Fruit fly (Drosophila melanogaster) whole organism, embryonic: Measurements from ENCODE around the gene CG14431.

Experiments used
- Asciz ChIP-seq: fragments of 200-800 bp; sonication (Bioruptor generic); optimal IDR thresholded peaks from 2 replicates; lab custom pipeline; 2017; ENCODE audit warnings: missing biosample characterization, mild to moderate bottlenecking, missing genetic modification characterization, missing genetic modification reagents
- CG11560 ChIP-seq: fragments of 200-800 bp; sonication (Bioruptor generic); IDR thresholded peaks from 3 replicates; pipeline ENCODE4 v1.3.6; 2022; ENCODE audit warnings: missing biosample characterization, missing genetic modification characterization
- CG11723 ChIP-seq: fragments of 200-800 bp; sonication (Bioruptor generic); optimal IDR thresholded peaks from 2 replicates; lab custom pipeline; 2017; ENCODE audit warnings: missing biosample characterization, mild to moderate bottlenecking, missing genetic modification characterization
- CG12942 ChIP-seq: fragments of 200-800 bp; sonication (Bioruptor generic); optimal IDR thresholded peaks from 3 replicates; lab custom pipeline; 2016; ENCODE audit warnings: missing biosample characterization, missing genetic modification characterization
- CG14860 ChIP-seq: fragments of 200-800 bp; sonication (Bioruptor generic); IDR thresholded peaks from 3 replicates; pipeline ENCODE4 v1.3.6; 2022; ENCODE audit warnings: missing biosample characterization, missing genetic modification characterization; ENCODE audit not compliant: partially characterized antibody
- CG15479 ChIP-seq: fragments of 200-800 bp; sonication (Bioruptor generic); optimal IDR thresholded peaks from 3 replicates; lab custom pipeline; 2019; ENCODE audit warnings: missing biosample characterization, mild to moderate bottlenecking, missing genetic modification characterization, moderate library complexity
- CG1647 ChIP-seq: fragments of 200-800 bp; sonication (Bioruptor generic); optimal IDR thresholded peaks from 3 replicates; lab custom pipeline; 2016; ENCODE audit warnings: missing biosample characterization, missing genetic modification characterization
- CG2116 ChIP-seq: fragments of 200-800 bp; sonication (Bioruptor generic); optimal IDR thresholded peaks from 3 replicates; lab custom pipeline; 2018; ENCODE audit warnings: missing biosample characterization, mild to moderate bottlenecking, missing genetic modification characterization
- CG2875 ChIP-seq: fragments of 200-800 bp; sonication (Bioruptor generic); optimal IDR thresholded peaks from 2 replicates; lab custom pipeline; 2017; ENCODE audit warnings: missing biosample characterization, mild to moderate bottlenecking, missing genetic modification characterization, missing genetic modification reagents
- CG32772 ChIP-seq: fragments of 200-800 bp; sonication (Bioruptor generic); IDR thresholded peaks from 2 replicates; pipeline ENCODE4 v1.3.6; 2022; ENCODE audit warnings: missing biosample characterization, missing genetic modification characterization
- CG4360 ChIP-seq: fragments of 200-800 bp; sonication (Bioruptor generic); IDR thresholded peaks from 2 replicates; pipeline ENCODE4 v1.3.6; 2022; ENCODE audit warnings: missing biosample characterization, missing genetic modification characterization
- CG8388 ChIP-seq: fragments of 200-800 bp; sonication (Bioruptor generic); optimal IDR thresholded peaks from 2 replicates; lab custom pipeline; 2019; ENCODE audit warnings: missing biosample characterization, mild to moderate bottlenecking, missing genetic modification characterization, moderate library complexity
- CG9215 ChIP-seq: fragments of 200-800 bp; sonication (Bioruptor generic); IDR thresholded peaks from 2 replicates; pipeline ENCODE4 v1.3.6; 2022; ENCODE audit warnings: missing biosample characterization, missing genetic modification characterization
- CG9876 ChIP-seq: fragments of 200-800 bp; sonication (Bioruptor generic); optimal IDR thresholded peaks from 2 replicates; lab custom pipeline; 2016; ENCODE audit warnings: missing biosample characterization, missing genetic modification characterization
- Camta ChIP-seq: fragments of 200-800 bp; sonication (Bioruptor generic); optimal IDR thresholded peaks from 2 replicates; lab custom pipeline; 2016; ENCODE audit warnings: missing biosample characterization, missing genetic modification characterization
- Dip2 ChIP-seq: fragments of 200-800 bp; sonication (Bioruptor generic); IDR thresholded peaks from 2 replicates; pipeline ENCODE4 v1.3.6; 2022; ENCODE audit warnings: missing biosample characterization, missing genetic modification characterization
- Dref ChIP-seq: fragments of 200-800 bp; sonication (Bioruptor generic); IDR thresholded peaks from 2 replicates; pipeline ENCODE4 v1.3.6; 2022; ENCODE audit warnings: missing biosample characterization, missing genetic modification characterization
- E2f2 ChIP-seq: fragments of 200-800 bp; sonication (Bioruptor generic); IDR thresholded peaks from 2 replicates; pipeline ENCODE4 v1.3.6; 2022; ENCODE audit warnings: missing biosample characterization, missing genetic modification characterization
- HmgD ChIP-seq: fragments of 200-800 bp; sonication (Bioruptor generic); optimal IDR thresholded peaks from 3 replicates; lab custom pipeline; 2016; ENCODE audit warnings: missing biosample characterization, missing genetic modification characterization
- Hsf ChIP-seq: fragments of 200-800 bp; sonication (Bioruptor generic); optimal IDR thresholded peaks from 3 replicates; lab custom pipeline; 2016; ENCODE audit warnings: missing biosample characterization, missing genetic modification characterization
- NC2β ChIP-seq: fragments of 200-800 bp; sonication (Bioruptor generic); optimal IDR thresholded peaks from 2 replicates; lab custom pipeline; 2016; ENCODE audit warnings: missing biosample characterization, missing genetic modification characterization
- Neu2 ChIP-seq: fragments of 200-800 bp; sonication (Bioruptor generic); optimal IDR thresholded peaks from 3 replicates; lab custom pipeline; 2016; ENCODE audit warnings: missing biosample characterization, missing genetic modification characterization, borderline replicate concordance
- PHDP ChIP-seq: fragments of 200-800 bp; sonication (Bioruptor generic); optimal IDR thresholded peaks from 3 replicates; lab custom pipeline; 2018; ENCODE audit warnings: missing biosample characterization, mild to moderate bottlenecking, missing genetic modification characterization, moderate library complexity
- Sry-β ChIP-seq: fragments of 200-800 bp; sonication (Bioruptor generic); optimal IDR thresholded peaks from 2 replicates; lab custom pipeline; 2018; ENCODE audit warnings: missing biosample characterization, mild to moderate bottlenecking, missing genetic modification characterization, moderate library complexity
- Xrp1 ChIP-seq: fragments of 200-800 bp; sonication (Bioruptor generic); IDR thresholded peaks from 2 replicates; pipeline ENCODE4 v1.3.6; 2022; ENCODE audit warnings: missing biosample characterization, missing genetic modification characterization
- chif ChIP-seq, 2 experiments: fragments of 200-800 bp; sonication (Bioruptor generic); optimal IDR thresholded peaks; 3 replicates each; lab custom pipeline; 2016; ENCODE audit warnings: missing biosample characterization in 2 of 2, missing genetic modification characterization in 2 of 2
- chinmo ChIP-seq: fragments of 200-800 bp; sonication (Bioruptor generic); IDR thresholded peaks from 4 replicates; pipeline ENCODE4 v1.3.6; 2022; ENCODE audit warnings: missing biosample characterization, missing genetic modification characterization; ENCODE audit not compliant: partially characterized antibody
- ci ChIP-seq: fragments of 200-800 bp; sonication (Bioruptor generic); IDR thresholded peaks from 3 replicates; pipeline ENCODE4 v1.3.6; 2022; ENCODE audit warnings: missing biosample characterization, missing genetic modification characterization
- crp ChIP-seq, 2 experiments: fragments of 200-800 bp; sonication (Bioruptor generic); optimal IDR thresholded peaks; 2 replicates in 1 of 2; 3 replicates in 1 of 2; lab custom pipeline; 2017; ENCODE audit warnings: missing biosample characterization in 2 of 2, missing genetic modification characterization in 2 of 2, mild to moderate bottlenecking in 1 of 2, moderate library complexity in 1 of 2
- en ChIP-seq: fragments of 200-800 bp; sonication (Bioruptor generic); optimal IDR thresholded peaks from 2 replicates; lab custom pipeline; 2016; ENCODE audit warnings: missing biosample characterization, missing genetic modification characterization
- eyg ChIP-seq: fragments of 200-800 bp; sonication (Bioruptor generic); optimal IDR thresholded peaks from 3 replicates; lab custom pipeline; 2016; ENCODE audit warnings: missing biosample characterization, missing genetic modification characterization
- fd102C ChIP-seq: fragments of 200-800 bp; sonication (Bioruptor generic); optimal IDR thresholded peaks from 2 replicates; lab custom pipeline; 2018; ENCODE audit warnings: missing biosample characterization, mild to moderate bottlenecking, missing genetic modification characterization, moderate library complexity
- h ChIP-seq: fragments of >200 bp; optimal IDR thresholded peaks from 2 replicates; lab custom pipeline; 2017
- hb ChIP-seq: fragments of 200-800 bp; sonication (Bioruptor generic); IDR thresholded peaks from 3 replicates; pipeline ENCODE4 v1.3.6; 2022; ENCODE audit warnings: missing biosample characterization, missing genetic modification characterization; ENCODE audit not compliant: partially characterized antibody
- her ChIP-seq: fragments of 200-800 bp; sonication (Bioruptor generic); optimal IDR thresholded peaks from 2 replicates; lab custom pipeline; 2016; ENCODE audit warnings: missing biosample characterization, missing genetic modification characterization
- jing ChIP-seq: fragments of 200-800 bp; sonication (Bioruptor generic); optimal IDR thresholded peaks from 2 replicates; lab custom pipeline; 2018; ENCODE audit warnings: missing biosample characterization, mild to moderate bottlenecking, missing genetic modification characterization
- ken ChIP-seq: fragments of 200-800 bp; sonication (Bioruptor generic); IDR thresholded peaks from 3 replicates; pipeline ENCODE4 v1.3.6; 2022; ENCODE audit warnings: missing biosample characterization, missing genetic modification characterization
- lmd ChIP-seq: fragments of 200-800 bp; sonication (Bioruptor generic); IDR thresholded peaks from 2 replicates; pipeline ENCODE4 v1.3.6; 2022; ENCODE audit warnings: missing biosample characterization, missing genetic modification characterization
- lola ChIP-seq, 3 experiments: fragments of >200 bp in 2 of 3; fragments of 200-800 bp in 1 of 3; sonication (Bioruptor generic) in 1 of 3; optimal IDR thresholded peaks; 2 replicates each; lab custom pipeline; 2017 to 2019; ENCODE audit warnings: missing biosample characterization in 3 of 3, missing genetic modification characterization in 3 of 3, mild to moderate bottlenecking in 1 of 3, moderate library complexity in 1 of 3
- nom ChIP-seq: fragments of 200-800 bp; sonication (Bioruptor generic); optimal IDR thresholded peaks from 2 replicates; lab custom pipeline; 2017; ENCODE audit warnings: missing biosample characterization, missing genetic modification characterization, mild to moderate bottlenecking, moderate library complexity, missing genetic modification reagents
- pb ChIP-seq: fragments of 200-800 bp; sonication (Bioruptor generic); optimal IDR thresholded peaks from 3 replicates; lab custom pipeline; 2016; ENCODE audit warnings: missing biosample characterization, missing genetic modification characterization
- pfk ChIP-seq: fragments of 200-800 bp; sonication (Bioruptor generic); optimal IDR thresholded peaks from 2 replicates; lab custom pipeline; 2018; ENCODE audit warnings: missing biosample characterization, mild to moderate bottlenecking, missing genetic modification characterization, moderate library complexity
- sr ChIP-seq: fragments of 200-800 bp; sonication (Bioruptor generic); IDR thresholded peaks from 3 replicates; pipeline ENCODE4 v1.3.6; 2022; ENCODE audit warnings: missing biosample characterization, missing genetic modification characterization
- tna ChIP-seq: fragments of 200-800 bp; sonication (Bioruptor generic); IDR thresholded peaks from 2 replicates; pipeline ENCODE4 v1.3.6; 2022; ENCODE audit warnings: missing biosample characterization, missing genetic modification characterization; ENCODE audit not compliant: partially characterized antibody
- ttk ChIP-seq: fragments of 200-800 bp; sonication (Bioruptor generic); IDR thresholded peaks from 2 replicates; pipeline ENCODE4 v2.1.2; 2022; ENCODE audit warnings: missing biosample characterization, missing genetic modification characterization
- tup ChIP-seq: fragments of 200-800 bp; sonication (Bioruptor generic); optimal IDR thresholded peaks from 2 replicates; lab custom pipeline; 2016; ENCODE audit warnings: missing biosample characterization, mild to moderate bottlenecking, missing genetic modification characterization, moderate library complexity
- tx ChIP-seq: fragments of 200-800 bp; sonication (Bioruptor generic); optimal IDR thresholded peaks from 2 replicates; lab custom pipeline; 2016; ENCODE audit warnings: missing biosample characterization, missing genetic modification characterization
- wor ChIP-seq: fragments of 200-800 bp; sonication (Bioruptor generic); IDR thresholded peaks from 2 replicates; pipeline ENCODE4 v1.3.6; 2022; ENCODE audit warnings: missing biosample characterization, missing genetic modification characterization
- zen2 ChIP-seq: fragments of 200-800 bp; sonication (Bioruptor generic); IDR thresholded peaks from 3 replicates; pipeline ENCODE4 v1.3.6; 2022; ENCODE audit warnings: missing biosample characterization, missing genetic modification characterization; ENCODE audit not compliant: partially characterized antibody

Gene CG14431

dm6 chrX:6863289-6863938 lies 44.7 kb upstream of the CG14431 start, which contains the start of gene CG43736 (continued):
- peak; percentile 95 for TF ChIP-seq Asciz (GFP tag; lab: Kevin White, UChicago)
- peak; percentile 84 for TF ChIP-seq ken (GFP tag; lab: Robert Waterston, UW)
- peak; percentile 87 for TF ChIP-seq CG9876
- TF ChIP-seq pfk (GFP tag; lab: Kevin White, UChicago): no peak
- peak; percentile 41; the same call in 1 of the 2 replicates for TF ChIP-seq Dip2 (GFP tag; lab: Robert Waterston, UW)
- peak; percentile 93 to 94 for TF ChIP-seq chif (GFP tag; optimal IDR thresholded peaks at IDR 0.05; lab: Kevin White, UChicago)
- no peak for TF ChIP-seq Dref
- TF ChIP-seq CG8388: peak; percentile 95
- TF ChIP-seq nom: peak; percentile 83
- peak; percentile 94 for TF ChIP-seq Hsf (GFP tag; lab: Kevin White, UChicago)
- TF ChIP-seq jing (GFP tag; lab: Kevin White, UChicago): peak; percentile 92
- TF ChIP-seq crp (GFP tag; optimal IDR thresholded peaks at IDR 0.05; lab: Kevin White, UChicago): peak in 1 of 2 experiments; percentile 49
- TF ChIP-seq CG2116 (GFP tag; lab: Kevin White, UChicago): peak; percentile 69
- peak; percentile 57; the same call in 1 of the 2 replicates for TF ChIP-seq E2f2
- peak; percentile 45 for TF ChIP-seq HmgD (GFP tag; lab: Kevin White, UChicago)
- peak; percentile 95 for TF ChIP-seq lmd
- peak; percentile 87 for TF ChIP-seq eyg (GFP tag; lab: Kevin White, UChicago)
- TF ChIP-seq zen2 (GFP tag; lab: Robert Waterston, UW): no peak
- peak; percentile 91 for TF ChIP-seq CG12942 (GFP tag; lab: Kevin White, UChicago)
- TF ChIP-seq Sry-β (GFP tag; lab: Kevin White, UChicago): peak; percentile 63
- TF ChIP-seq CG14860: no peak
- TF ChIP-seq h (lab: Kevin White, UChicago): no peak
- TF ChIP-seq sr (GFP tag; lab: Robert Waterston, UW): peak; percentile 46; the same call in 1 of the 3 replicates
- peak; percentile 79 for TF ChIP-seq ttk (GFP tag; lab: Robert Waterston, UW)
- no peak for TF ChIP-seq CG4360
- TF ChIP-seq CG11560 (tag; lab: Robert Waterston, UW): peak; percentile 74
- TF ChIP-seq tna (GFP tag; lab: Robert Waterston, UW): no peak
- peak; percentile 80 for TF ChIP-seq CG32772
- TF ChIP-seq tx (GFP tag; lab: Kevin White, UChicago): peak; percentile 89
- peak; percentile 91 for TF ChIP-seq CG11723 (GFP tag; lab: Kevin White, UChicago)
- peak; percentile 88 for TF ChIP-seq wor
- no peak for TF ChIP-seq CG15479 (GFP tag; lab: Kevin White, UChicago)
- TF ChIP-seq en (GFP tag; lab: Kevin White, UChicago): peak; percentile 83
- TF ChIP-seq CG9215: peak; percentile 83
- no peak for TF ChIP-seq hb (GFP tag; lab: Robert Waterston, UW)
- peak; percentile 91 for TF ChIP-seq Camta (GFP tag; lab: Kevin White, UChicago)
- TF ChIP-seq lola (GFP tag; optimal IDR thresholded peaks at IDR 0.05; lab: Kevin White, UChicago): peak in 1 of 3 experiments; percentile 95
- TF ChIP-seq fd102C: peak; percentile 51
- TF ChIP-seq pb (GFP tag; lab: Kevin White, UChicago): peak; percentile 85
- TF ChIP-seq CG2875 (GFP tag; lab: Kevin White, UChicago): peak; percentile 91
- peak; percentile 97 for TF ChIP-seq PHDP (tag; lab: Kevin White, UChicago)
- peak; percentile 82 for TF ChIP-seq ci (GFP tag; lab: Robert Waterston, UW)
- TF ChIP-seq her (GFP tag; lab: Kevin White, UChicago): peak; percentile 86
- TF ChIP-seq Xrp1: peak; percentile 91
- TF ChIP-seq chinmo (GFP tag; lab: Robert Waterston, UW): no peak
- TF ChIP-seq NC2β (GFP tag; lab: Kevin White, UChicago): peak; percentile 87
- TF ChIP-seq CG1647 (GFP tag; lab: Kevin White, UChicago): peak; percentile 85
- TF ChIP-seq tup (GFP tag; lab: Kevin White, UChicago): peak; percentile 67
- TF ChIP-seq Neu2 (GFP tag; lab: Kevin White, UChicago): peak; percentile 63
